Worm (Caenorhabditis elegans) whole organism, early embryonic: Measurements from ENCODE around the gene lpr-2.

Experiments used
- B0310.2 ChIP-seq: sonication (generic microtip); optimal IDR thresholded peaks from 2 replicates; lab custom pipeline; 2016; ENCODE audit warnings: mild to moderate bottlenecking, missing genetic modification characterization, missing compliant biosample characterization
- aly-1 ChIP-seq: sonication (generic microtip); optimal IDR thresholded peaks from 2 replicates; lab custom pipeline; 2016; ENCODE audit warnings: missing genetic modification characterization, missing compliant biosample characterization
- ama-1 ChIP-seq: fragments of 150-350 bp; optimal IDR thresholded peaks from 2 replicates; lab custom pipeline; 2014
- ceh-36 ChIP-seq: sonication (generic microtip); optimal IDR thresholded peaks from 2 replicates; lab custom pipeline; 2016; ENCODE audit warnings: missing genetic modification characterization, inconsistent platforms, missing compliant biosample characterization
- ets-7 ChIP-seq: sonication (generic microtip); optimal IDR thresholded peaks from 2 replicates; lab custom pipeline; 2016; ENCODE audit warnings: missing genotype, missing genetic modification characterization, missing compliant biosample characterization
- flt-1 ChIP-seq: fragments of 200-800 bp; sonication (Bioruptor generic); IDR thresholded peaks from 2 replicates; pipeline ENCODE4 v1.3.6; 2022; ENCODE audit warnings: missing genetic modification characterization, missing compliant biosample characterization
- hmbx-1 ChIP-seq: sonication (generic microtip); optimal IDR thresholded peaks from 2 replicates; lab custom pipeline; 2016; ENCODE audit warnings: mild to moderate bottlenecking, missing genetic modification characterization, missing compliant biosample characterization
- hmg-4 ChIP-seq: fragments of 200-800 bp; sonication (Bioruptor generic); optimal IDR thresholded peaks from 2 replicates; lab custom pipeline; 2018; ENCODE audit warnings: mild to moderate bottlenecking, missing genetic modification characterization, missing compliant biosample characterization
- hnd-1 ChIP-seq: sonication (generic microtip); optimal IDR thresholded peaks from 2 replicates; lab custom pipeline; 2016; ENCODE audit warnings: missing genetic modification characterization, missing compliant biosample characterization
- sea-1 ChIP-seq: fragments of 200-800 bp; sonication (Bioruptor generic); conservative IDR thresholded peaks from 2 replicates; pipeline ENCODE4 v1.3.6; 2022; ENCODE audit warnings: missing genetic modification characterization, missing compliant biosample characterization
- tra-4 ChIP-seq: sonication (generic microtip); optimal IDR thresholded peaks from 2 replicates; lab custom pipeline; 2017; ENCODE audit warnings: missing genetic modification characterization, missing compliant biosample characterization

- TF ChIP-seq B0310.2 (tag; lab: Kevin White, UChicago) (no peak), ets-7 (no peak), ama-1 (no peak), aly-1 (no peak), hmg-4 (GFP tag; lab: Kevin White, UChicago) (no peak), hmbx-1 (tag; lab: Kevin White, UChicago) (no peak), sea-1 (GFP tag; lab: Robert Waterston, UW) (no peak), hnd-1 (tag; lab: Kevin White, UChicago) (no peak), flt-1 (GFP tag; lab: Robert Waterston, UW) (no peak), ceh-36 (tag; lab: Kevin White, UChicago) (no peak), tra-4 (no peak)
Observed at ce11 chrIV:11803044-11803443, 24.0 kb downstream of the lpr-2 start, which contains the start of gene H01G02.4.
